Worm (Caenorhabditis elegans): Measurements from ENCODE around the gene F49E12.10.

ce11 chrII:8415462-8416037, 24.7 kb downstream of the F49E12.10 start:
- no peak for TF ChIP-seq attf-3 (GFP tag; conservative IDR thresholded peaks at IDR 0.05)
- no peak for TF ChIP-seq ceh-79 (tag; optimal IDR thresholded peaks at IDR 0.05)
- TF ChIP-seq ceh-40 (GFP tag; IDR thresholded peaks at IDR 0.05) = no peak
- no peak for TF ChIP-seq snpc-3.4 (tag; optimal IDR thresholded peaks at IDR 0.05)
- no peak for TF ChIP-seq Y56A3A.18 (GFP tag; IDR thresholded peaks at IDR 0.05)
- no peak for TF ChIP-seq mel-28 (tag; optimal IDR thresholded peaks at IDR 0.05; ENCODE audit: borderline replicate concordance)
- TF ChIP-seq nhr-27 (tag; optimal IDR thresholded peaks at IDR 0.05) = no peak
- no peak for TF ChIP-seq mcd-1 (GFP tag; IDR thresholded peaks at IDR 0.05)

All from whole organism, young adult.